Fruit fly (Drosophila melanogaster): ENCODE data around the gene CG12091.

The CG12091 gene

dm6 chr3L:1496408-1496807 lies 40.2 kb downstream of the CG12091 start, which contains the start of gene CG12084 (continued):
- no peak for TF ChIP-seq CG8388 (GFP tag; optimal IDR thresholded peaks at IDR 0.05)
- no peak for TF ChIP-seq wor (GFP tag; IDR thresholded peaks at IDR 0.05)
- no peak for TF ChIP-seq CG11723 (GFP tag; optimal IDR thresholded peaks at IDR 0.05)
- no peak for TF ChIP-seq pita (GFP tag; optimal IDR thresholded peaks at IDR 0.05)
- no peak for TF ChIP-seq Vsx1 (GFP tag; optimal IDR thresholded peaks at IDR 0.05)

dm6 chr3L:1495803-1496202 lies 40.8 kb downstream of the CG12091 start:
- TF ChIP-seq sna (GFP tag; IDR thresholded peaks at IDR 0.05; ENCODE audit: partially characterized antibody) = no peak
- 0 out of 2 replicates have a peak, but pooled peaks have one; percentile 11 for TF ChIP-seq Bgb (GFP tag; IDR thresholded peaks at IDR 0.05; ENCODE audit: partially characterized antibody)
- no peak for TF ChIP-seq Max (GFP tag; optimal IDR thresholded peaks at IDR 0.05)
- peak; percentile 80 for TF ChIP-seq Med (GFP tag)
- peak; percentile 11 for TF ChIP-seq CG13775 (GFP tag; optimal IDR thresholded peaks at IDR 0.05)
- TF ChIP-seq Doc3 (GFP tag; IDR thresholded peaks at IDR 0.05; ENCODE audit: partially characterized antibody) = 0 out of 3 replicates have a peak, but pooled peaks have one; percentile 13
- peak; percentile 22 for TF ChIP-seq exex (tag; optimal IDR thresholded peaks at IDR 0.05)
- peak; percentile 42 for TF ChIP-seq cwo (GFP tag; optimal IDR thresholded peaks at IDR 0.05)
- no peak for TF ChIP-seq Dref (GFP tag; IDR thresholded peaks at IDR 0.05)
- TF ChIP-seq Pdp1 (GFP tag; optimal IDR thresholded peaks at IDR 0.05) = peak in 1 of 2 experiments; percentile 94
- TF ChIP-seq CG14965 (GFP tag; optimal IDR thresholded peaks at IDR 0.05; ENCODE audit: borderline replicate concordance) = no peak
- peak; percentile 75 for TF ChIP-seq cg (GFP tag; optimal IDR thresholded peaks at IDR 0.05)
- TF ChIP-seq Hr78 (GFP tag; optimal IDR thresholded peaks at IDR 0.05) = no peak
- TF ChIP-seq chinmo (GFP tag; IDR thresholded peaks at IDR 0.05; ENCODE audit: partially characterized antibody) = 0 out of 4 replicates have a peak, but pooled peaks have one; percentile 50

- TF ChIP-seq bigmax (GFP tag; optimal IDR thresholded peaks at IDR 0.05) = no peak
- no peak for TF ChIP-seq gt (GFP tag; IDR thresholded peaks at IDR 0.05)
- TF ChIP-seq Aef1 (GFP tag; IDR thresholded peaks at IDR 0.05) = no peak
- TF ChIP-seq Nf-YB (GFP tag; optimal IDR thresholded peaks at IDR 0.05) = no peak
- no peak for TF ChIP-seq Gsc (GFP tag; IDR thresholded peaks at IDR 0.05)
- TF ChIP-seq CG12744 (GFP tag; optimal IDR thresholded peaks at IDR 0.05) = no peak
- TF ChIP-seq Bgb (GFP tag; IDR thresholded peaks at IDR 0.05; ENCODE audit: partially characterized antibody) = 0 out of 2 replicates have a peak, but pooled peaks have one; percentile 7
- TF ChIP-seq CG8281 (tag; optimal IDR thresholded peaks at IDR 0.05) = no peak
- no peak for TF ChIP-seq Hsf (GFP tag; optimal IDR thresholded peaks at IDR 0.05)
- peak; percentile 43; the same call in 1 of the 3 replicates for TF ChIP-seq ci (GFP tag; IDR thresholded peaks at IDR 0.05)
- no peak for TF ChIP-seq dati (GFP tag; IDR thresholded peaks at IDR 0.05)
- TF ChIP-seq CG8388 (GFP tag; optimal IDR thresholded peaks at IDR 0.05) = no peak
- 0 out of 2 replicates have a peak, but pooled peaks have one; percentile 7 for TF ChIP-seq CG17328 (GFP tag; IDR thresholded peaks at IDR 0.05)
- TF ChIP-seq so (GFP tag; IDR thresholded peaks at IDR 0.05) = no peak
- no peak for TF ChIP-seq nau (GFP tag; optimal IDR thresholded peaks at IDR 0.05)
- no peak for TF ChIP-seq nerfin-2 (GFP tag; IDR thresholded peaks at IDR 0.05; ENCODE audit: partially characterized antibody)
- no peak for TF ChIP-seq prd (optimal IDR thresholded peaks at IDR 0.05)
- TF ChIP-seq prd (GFP tag; IDR thresholded peaks at IDR 0.05) = 0 out of 3 replicates have a peak, but pooled peaks have one; percentile 10
- peak; percentile 48 for TF ChIP-seq CG6813 (GFP tag; optimal IDR thresholded peaks at IDR 0.05)
- no peak for TF ChIP-seq CG14050 (GFP tag; IDR thresholded peaks at IDR 0.05)
- TF ChIP-seq knrl (GFP tag; IDR thresholded peaks at IDR 0.05; ENCODE audit: partially characterized antibody) = no peak
- no peak for TF ChIP-seq Taf1 (GFP tag; IDR thresholded peaks at IDR 0.05)
- TF ChIP-seq Mrtf (GFP tag; IDR thresholded peaks at IDR 0.05) = no peak
- TF ChIP-seq Oaz (GFP tag; IDR thresholded peaks at IDR 0.05) = no peak
- TF ChIP-seq Sry-β (GFP tag; optimal IDR thresholded peaks at IDR 0.05) = no peak
- TF ChIP-seq CG10431 (GFP tag; optimal IDR thresholded peaks at IDR 0.05) = no peak
- peak; percentile 77 for TF ChIP-seq seq (GFP tag; IDR thresholded peaks at IDR 0.05)
- no peak for TF ChIP-seq CG18476 (GFP tag; optimal IDR thresholded peaks at IDR 0.05)
- no peak for TF ChIP-seq cato (GFP tag; optimal IDR thresholded peaks at IDR 0.05; ENCODE audit: borderline replicate concordance)
- no peak for TF ChIP-seq tx (GFP tag; optimal IDR thresholded peaks at IDR 0.05)
Observed at dm6 chr3L:1489523-1489922, 47.1 kb downstream of the CG12091 start, which contains the start of gene stet. stet (minus strand) TSS chr3L:1489547.
